Worm (Caenorhabditis elegans) whole organism, L4/young adult: ENCODE data around the gene ttr-18.

Experiments
- W03F9.2 ChIP-seq: fragments of 150-350 bp; optimal IDR thresholded peaks from 2 replicates; lab custom pipeline; 2014; ENCODE audit warnings: missing biosample characterization, missing genetic modification characterization
- dao-5 ChIP-seq: sonication (generic microtip); optimal IDR thresholded peaks from 2 replicates; lab custom pipeline; 2016; ENCODE audit warnings: missing genotype, missing genetic modification characterization, moderate library complexity, missing compliant biosample characterization
- him-1 ChIP-seq: sonication (generic microtip); optimal IDR thresholded peaks from 2 replicates; lab custom pipeline; 2016; ENCODE audit warnings: missing genotype, missing genetic modification reagents, missing genetic modification characterization, missing compliant biosample characterization

ce11 chrII:11459883-11460282, 26.7 kb downstream of the ttr-18 start:
- TF ChIP-seq him-1 (tag; lab: Kevin White, UChicago) (no peak), W03F9.2 (tag; lab: Kevin White, UChicago) (no peak), dao-5 (tag; lab: Kevin White, UChicago) (no peak)
